Fruit fly (Drosophila melanogaster) whole organism, embryonic: Measurements from ENCODE around the gene CG14695.

Experiments used
- Atf3 ChIP-seq: fragments of 200-800 bp; sonication (Bioruptor generic); optimal IDR thresholded peaks from 3 replicates; lab custom pipeline; 2016; ENCODE audit warnings: missing biosample characterization, missing genetic modification characterization
- Bgb ChIP-seq: fragments of 200-800 bp; sonication (Bioruptor generic); IDR thresholded peaks from 2 replicates; pipeline ENCODE4 v1.3.6; 2022; ENCODE audit warnings: missing biosample characterization, missing genetic modification characterization; ENCODE audit not compliant: partially characterized antibody
- CG10979 ChIP-seq: fragments of 200-800 bp; sonication (Bioruptor generic); optimal IDR thresholded peaks from 2 replicates; lab custom pipeline; 2018; ENCODE audit warnings: missing biosample characterization, mild to moderate bottlenecking, missing genetic modification characterization, moderate library complexity
- CG14050 ChIP-seq: fragments of 200-800 bp; sonication (Bioruptor generic); IDR thresholded peaks from 3 replicates; pipeline ENCODE4 v1.3.6; 2022; ENCODE audit warnings: missing biosample characterization, missing genetic modification characterization
- CG14441 ChIP-seq: fragments of 200-800 bp; sonication (Bioruptor generic); IDR thresholded peaks from 2 replicates; pipeline ENCODE4 v1.3.6; 2022; ENCODE audit warnings: missing biosample characterization, missing genetic modification characterization
- CG1602 ChIP-seq: fragments of 200-800 bp; sonication (Bioruptor generic); optimal IDR thresholded peaks from 3 replicates; lab custom pipeline; 2016; ENCODE audit warnings: missing biosample characterization, missing genetic modification characterization
- CG4617 ChIP-seq: fragments of 200-800 bp; sonication (Bioruptor generic); optimal IDR thresholded peaks from 3 replicates; lab custom pipeline; 2016; ENCODE audit warnings: missing biosample characterization, missing genetic modification characterization, borderline replicate concordance
- CG4820 ChIP-seq: fragments of 200-800 bp; sonication (Bioruptor generic); optimal IDR thresholded peaks from 3 replicates; lab custom pipeline; 2016; ENCODE audit warnings: missing biosample characterization, missing genetic modification characterization
- CG6654 ChIP-seq: fragments of 200-800 bp; sonication (Bioruptor generic); optimal IDR thresholded peaks from 2 replicates; lab custom pipeline; 2017; ENCODE audit warnings: missing biosample characterization, mild to moderate bottlenecking, missing genetic modification characterization
- CG6683 ChIP-seq: fragments of 200-800 bp; sonication (Bioruptor generic); optimal IDR thresholded peaks from 2 replicates; lab custom pipeline; 2017; ENCODE audit warnings: missing biosample characterization, mild to moderate bottlenecking, missing genetic modification characterization, missing genetic modification reagents
- CG7271 ChIP-seq: fragments of 200-800 bp; sonication (Bioruptor generic); optimal IDR thresholded peaks from 2 replicates; lab custom pipeline; 2018; ENCODE audit warnings: missing biosample characterization, mild to moderate bottlenecking, missing genetic modification characterization, moderate library complexity
- CG8478 ChIP-seq: fragments of >200 bp; optimal IDR thresholded peaks from 2 replicates; lab custom pipeline; 2018
- CG8924 ChIP-seq: fragments of 200-800 bp; optimal IDR thresholded peaks from 3 replicates; lab custom pipeline; 2019; ENCODE audit warnings: missing biosample characterization, mild to moderate bottlenecking, missing genetic modification characterization, moderate library complexity
- CG8944 ChIP-seq: fragments of 200-800 bp; sonication (Bioruptor generic); optimal IDR thresholded peaks from 3 replicates; lab custom pipeline; 2016; ENCODE audit warnings: missing biosample characterization, missing genetic modification characterization
- CG9797 ChIP-seq: fragments of 200-800 bp; sonication (Bioruptor generic); optimal IDR thresholded peaks from 3 replicates; lab custom pipeline; 2018; ENCODE audit warnings: missing biosample characterization, mild to moderate bottlenecking, missing genetic modification characterization
- CG9817 ChIP-seq: fragments of 200-800 bp; sonication (Bioruptor generic); optimal IDR thresholded peaks from 2 replicates; lab custom pipeline; 2018; ENCODE audit warnings: missing biosample characterization, mild to moderate bottlenecking, missing genetic modification characterization, moderate library complexity
- Chrac-16 ChIP-seq: fragments of 200-800 bp; sonication (Bioruptor generic); optimal IDR thresholded peaks from 3 replicates; lab custom pipeline; 2016; ENCODE audit warnings: missing biosample characterization, missing genetic modification characterization
- D19A ChIP-seq: fragments of 200-800 bp; optimal IDR thresholded peaks from 3 replicates; lab custom pipeline; 2019; ENCODE audit warnings: missing biosample characterization, mild to moderate bottlenecking, missing genetic modification characterization, moderate library complexity
- Hmr ChIP-seq: fragments of 200-800 bp; sonication (Bioruptor generic); optimal IDR thresholded peaks from 3 replicates; lab custom pipeline; 2017; ENCODE audit warnings: mild to moderate bottlenecking, missing biosample characterization, missing genetic modification reagents, missing genetic modification characterization
- MESR4 ChIP-seq: fragments of 200-800 bp; sonication (Bioruptor generic); optimal IDR thresholded peaks from 2 replicates; lab custom pipeline; 2018; ENCODE audit warnings: missing biosample characterization, mild to moderate bottlenecking, missing genetic modification characterization, moderate library complexity
- Mrtf ChIP-seq: fragments of 200-800 bp; sonication (Bioruptor generic); IDR thresholded peaks from 3 replicates; pipeline ENCODE4 v1.3.6; 2022; ENCODE audit warnings: missing biosample characterization, missing genetic modification characterization
- NFAT ChIP-seq: fragments of 200-800 bp; sonication (Bioruptor generic); IDR thresholded peaks from 2 replicates; pipeline ENCODE4 v1.3.6; 2022; ENCODE audit warnings: missing biosample characterization, missing genetic modification characterization
- Opbp ChIP-seq: fragments of 200-800 bp; sonication (Bioruptor generic); IDR thresholded peaks from 3 replicates; pipeline ENCODE4 v1.3.6; 2022; ENCODE audit warnings: missing biosample characterization, missing genetic modification characterization; ENCODE audit not compliant: partially characterized antibody
- PHDP ChIP-seq: fragments of 200-800 bp; sonication (Bioruptor generic); optimal IDR thresholded peaks from 3 replicates; lab custom pipeline; 2018; ENCODE audit warnings: missing biosample characterization, mild to moderate bottlenecking, missing genetic modification characterization, moderate library complexity
- Usf ChIP-seq: fragments of 200-800 bp; sonication (Bioruptor generic); optimal IDR thresholded peaks from 2 replicates; lab custom pipeline; 2017; ENCODE audit warnings: missing genotype, missing biosample characterization, missing genetic modification characterization
- Vsx1 ChIP-seq: fragments of 200-800 bp; sonication (Bioruptor generic); optimal IDR thresholded peaks from 2 replicates; lab custom pipeline; 2017; ENCODE audit warnings: missing biosample characterization, mild to moderate bottlenecking, missing genetic modification characterization, missing genetic modification reagents
- bigmax ChIP-seq: fragments of 200-800 bp; sonication (Bioruptor generic); optimal IDR thresholded peaks from 2 replicates; lab custom pipeline; 2018; ENCODE audit warnings: missing biosample characterization, mild to moderate bottlenecking, missing genetic modification characterization
- disco-r ChIP-seq: fragments of 200-800 bp; sonication (Bioruptor generic); optimal IDR thresholded peaks from 2 replicates; lab custom pipeline; 2016; ENCODE audit warnings: missing biosample characterization, missing genetic modification characterization
- dm ChIP-seq: fragments of 200-800 bp; sonication (Bioruptor generic); optimal IDR thresholded peaks from 3 replicates; lab custom pipeline; 2016; ENCODE audit warnings: missing biosample characterization, missing genetic modification characterization
- eve ChIP-seq, 2 experiments: fragments of >200 bp; optimal IDR thresholded peaks; 2 replicates each; lab custom pipeline; 2017; ENCODE audit warnings: missing biosample characterization in 2 of 2, missing genetic modification characterization in 2 of 2
- h ChIP-seq: fragments of >200 bp; optimal IDR thresholded peaks from 2 replicates; lab custom pipeline; 2017
- lola ChIP-seq, 3 experiments: fragments of >200 bp in 2 of 3; fragments of 200-800 bp in 1 of 3; sonication (Bioruptor generic) in 1 of 3; optimal IDR thresholded peaks; 2 replicates each; lab custom pipeline; 2017 to 2019; ENCODE audit warnings: missing biosample characterization in 3 of 3, missing genetic modification characterization in 3 of 3, mild to moderate bottlenecking in 1 of 3, moderate library complexity in 1 of 3
- nau ChIP-seq: fragments of 200-800 bp; sonication (Bioruptor generic); optimal IDR thresholded peaks from 3 replicates; lab custom pipeline; 2017; ENCODE audit warnings: missing biosample characterization, mild to moderate bottlenecking, missing genetic modification characterization, missing genetic modification reagents
- pita ChIP-seq: fragments of 200-800 bp; sonication (Bioruptor generic); optimal IDR thresholded peaks from 2 replicates; lab custom pipeline; 2017; ENCODE audit warnings: missing biosample characterization, mild to moderate bottlenecking, missing genetic modification characterization
- pnt ChIP-seq: fragments of 200-800 bp; sonication (Bioruptor generic); optimal IDR thresholded peaks from 3 replicates; lab custom pipeline; 2016; ENCODE audit warnings: missing biosample characterization, missing genetic modification characterization
- sens ChIP-seq: fragments of 200-800 bp; sonication (Bioruptor generic); peaks from one replicate; lab custom pipeline; 2016; ENCODE audit warnings: missing biosample characterization, missing genetic modification characterization
- sisA ChIP-seq: fragments of 200-800 bp; sonication (Bioruptor generic); IDR thresholded peaks from 2 replicates; pipeline ENCODE4 v1.3.6; 2022; ENCODE audit warnings: missing biosample characterization, missing genetic modification characterization
- unc-4 ChIP-seq: fragments of 200-800 bp; sonication (Bioruptor generic); IDR thresholded peaks from 2 replicates; pipeline ENCODE4 v1.3.6; 2022; ENCODE audit warnings: missing biosample characterization, missing genetic modification characterization; ENCODE audit not compliant: partially characterized antibody
- wek ChIP-seq: fragments of 200-800 bp; sonication (Bioruptor generic); optimal IDR thresholded peaks from 3 replicates; lab custom pipeline; 2018; ENCODE audit warnings: missing biosample characterization, mild to moderate bottlenecking, missing genetic modification characterization, moderate library complexity
- zen2 ChIP-seq: fragments of 200-800 bp; sonication (Bioruptor generic); IDR thresholded peaks from 3 replicates; pipeline ENCODE4 v1.3.6; 2022; ENCODE audit warnings: missing biosample characterization, missing genetic modification characterization; ENCODE audit not compliant: partially characterized antibody

Gene CG14695

DNA sequence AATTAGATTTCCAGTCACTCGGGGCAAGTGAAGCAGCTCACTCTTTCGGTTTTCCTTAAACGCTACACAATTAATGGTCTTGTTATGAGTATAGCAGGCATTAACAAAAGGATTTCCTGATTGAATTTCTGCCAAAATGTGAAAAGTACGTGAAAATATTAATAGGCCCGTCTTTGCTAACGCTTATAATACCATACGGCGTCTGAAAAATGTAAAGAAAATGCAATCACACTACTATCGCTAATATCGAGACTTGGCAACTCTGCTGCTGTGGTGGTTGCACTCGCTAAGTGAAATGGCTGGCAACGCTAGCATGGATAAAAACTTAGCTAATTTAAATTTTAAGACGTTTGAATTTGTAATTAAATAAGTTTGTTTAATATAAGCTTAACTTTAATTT lies 14.2 kb upstream of the CG14695 start, which contains the start of gene CG6621 (continued):
- TF ChIP-seq CG1602 (GFP tag; lab: Kevin White, UChicago) (no peak), Atf3 (no peak), PHDP (no peak), NFAT (GFP tag; lab: Robert Waterston, UW) (peak; percentile 5; the same call in 1 of the 2 replicates), CG7271 (tag; lab: Kevin White, UChicago) (no peak), Chrac-16 (GFP tag; lab: Kevin White, UChicago) (no peak), h (lab: Kevin White, UChicago) (no peak), dm (GFP tag; lab: Kevin White, UChicago) (peak; percentile 11), Usf (no peak), MESR4 (peak; percentile 64), CG4820 (GFP tag; lab: Kevin White, UChicago) (no peak), pita (peak; percentile 86), CG14050 (GFP tag; lab: Robert Waterston, UW) (no peak), D19A (tag; lab: Kevin White, UChicago) (no peak), CG4617 (GFP tag; lab: Kevin White, UChicago) (peak; percentile 85), wek (GFP tag; lab: Kevin White, UChicago) (no peak), Bgb (GFP tag; lab: Robert Waterston, UW) (peak; percentile 68), sisA (GFP tag; lab: Robert Waterston, UW) (no peak), CG8924 (peak; percentile 20), Hmr (peak; percentile 69), CG14441 (GFP tag; lab: Robert Waterston, UW) (no peak), Vsx1 (GFP tag; lab: Kevin White, UChicago) (no peak), zen2 (GFP tag; lab: Robert Waterston, UW) (peak; percentile 15; the same call in 1 of the 3 replicates), Mrtf (GFP tag; lab: Robert Waterston, UW) (no peak), CG10979 (tag; lab: Kevin White, UChicago) (no peak), nau (GFP tag; lab: Kevin White, UChicago) (no peak), disco-r (no peak), eve (GFP tag; optimal IDR thresholded peaks at IDR 0.05; lab: Kevin White, UChicago) (no peak), CG9817 (tag; lab: Kevin White, UChicago) (peak; percentile 31), CG6654 (GFP tag; lab: Kevin White, UChicago) (no peak), lola (GFP tag; optimal IDR thresholded peaks at IDR 0.05; lab: Kevin White, UChicago) (no peak), CG9797 (peak; percentile 93), CG6683 (GFP tag; lab: Kevin White, UChicago) (no peak), pnt (no peak), CG8478 (no peak), CG8944 (GFP tag; lab: Kevin White, UChicago) (no peak), Opbp (GFP tag; lab: Robert Waterston, UW) (peak; percentile 79), bigmax (GFP tag; lab: Kevin White, UChicago) (peak; percentile 10)

DNA sequence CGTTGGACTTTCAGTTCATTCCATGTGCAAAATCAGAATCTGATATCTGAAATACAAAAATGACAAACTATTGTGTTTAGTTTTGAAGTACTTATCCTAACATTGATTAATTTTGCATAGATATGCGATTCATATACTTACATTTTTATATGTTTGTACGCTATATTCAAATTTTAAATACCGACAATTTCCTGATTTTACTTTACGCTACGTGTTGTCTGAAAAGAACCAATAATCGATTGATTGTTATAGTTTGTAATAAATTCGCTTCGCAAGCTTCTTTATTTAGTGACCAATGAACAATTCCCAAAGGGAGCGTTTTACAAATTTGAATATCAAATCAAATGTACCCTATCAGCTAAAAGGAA lies 10.4 kb upstream of the CG14695 start, which contains the start of gene Ak3:
Ak3 (minus strand) TSS at position 69 of the 368 bp plus-strand sequence.
- TF ChIP-seq sens (GFP tag; lab: Kevin White, UChicago) (peak; percentile 43), unc-4 (GFP tag; lab: Robert Waterston, UW) (0 out of 2 replicates have a peak, but pooled peaks have one; percentile 3), eve (GFP tag; optimal IDR thresholded peaks at IDR 0.05; lab: Kevin White, UChicago) (no peak)
